Fruit fly (Drosophila melanogaster): ENCODE measurements around the gene CG12011.

Gene CG12011

DNA sequence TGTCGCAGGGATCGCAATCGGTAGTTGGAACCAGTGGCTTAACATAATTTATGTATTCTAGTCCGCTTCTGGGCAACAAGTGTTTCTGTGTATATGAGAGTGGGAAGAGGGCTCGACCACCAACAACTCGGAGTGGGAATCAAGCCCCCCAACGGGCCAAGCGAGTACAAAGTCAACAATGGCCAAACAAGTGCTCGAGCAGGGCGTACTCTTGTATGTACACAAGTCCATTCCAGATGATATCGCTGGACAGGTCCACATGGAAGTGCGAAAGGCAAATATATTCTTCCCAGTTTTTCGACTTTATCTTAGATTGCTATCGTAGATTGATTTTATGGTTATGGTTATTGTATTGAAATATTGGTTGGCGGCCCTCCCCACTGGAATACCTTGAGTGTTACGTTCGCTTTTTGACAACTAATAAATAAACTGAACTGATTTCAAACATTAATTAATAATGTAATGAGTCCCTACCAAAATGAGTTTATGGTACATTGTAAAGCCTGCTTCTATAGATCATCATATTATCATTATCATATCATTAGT is 48.2 kb downstream of the CG12011 start (continued):
- no peak for TF ChIP-seq trem (tag; optimal IDR thresholded peaks at IDR 0.05)
- TF ChIP-seq caup (GFP tag; optimal IDR thresholded peaks at IDR 0.05; ENCODE audit: severe bottlenecking): peak; percentile 27
- no peak for TF ChIP-seq lola (GFP tag; optimal IDR thresholded peaks at IDR 0.05)
- peak; percentile 66 for TF ChIP-seq CG31224 (GFP tag; IDR thresholded peaks at IDR 0.05)
- peak; percentile 22; the same call in 1 of the 2 replicates for TF ChIP-seq CG1024 (GFP tag; IDR thresholded peaks at IDR 0.05)
- peak; percentile 21 for TF ChIP-seq CG6854 (GFP tag; optimal IDR thresholded peaks at IDR 0.05)
- TF ChIP-seq CG4328 (GFP tag; optimal IDR thresholded peaks at IDR 0.05): peak; percentile 31
- TF ChIP-seq dysf (GFP tag; IDR thresholded peaks at IDR 0.05): no peak
- TF ChIP-seq CG10209 (GFP tag; optimal IDR thresholded peaks at IDR 0.05): peak; percentile 29
- TF ChIP-seq gsb-n (tag; optimal IDR thresholded peaks at IDR 0.05): peak; percentile 31
- TF ChIP-seq CG31365 (tag; optimal IDR thresholded peaks at IDR 0.05): peak; percentile 35
- peak; percentile 1 for TF ChIP-seq CG13775 (GFP tag; optimal IDR thresholded peaks at IDR 0.05)
- TF ChIP-seq twi (tag; optimal IDR thresholded peaks at IDR 0.05): peak; percentile 35
- TF ChIP-seq sug (tag; optimal IDR thresholded peaks at IDR 0.05): peak; percentile 98
- peak; percentile 48 for TF ChIP-seq ATbp (GFP tag; optimal IDR thresholded peaks at IDR 0.05)
- no peak for TF ChIP-seq sens (GFP tag)
- peak; percentile 16 for TF ChIP-seq tio (GFP tag; optimal IDR thresholded peaks at IDR 0.05)
- peak; percentile 1 for TF ChIP-seq CG15011 (GFP tag; optimal IDR thresholded peaks at IDR 0.05)
- peak; percentile 11 for TF ChIP-seq Fer1 (GFP tag; optimal IDR thresholded peaks at IDR 0.05)
- no peak for TF ChIP-seq pan (optimal IDR thresholded peaks at IDR 0.05)
- peak in 1 of 2 experiments; percentile 11 for TF ChIP-seq pan (GFP tag; optimal IDR thresholded peaks at IDR 0.05 in 1 of 2, IDR thresholded peaks at IDR 0.05 in 1 of 2)
- no peak for TF ChIP-seq zen2 (GFP tag; IDR thresholded peaks at IDR 0.05; ENCODE audit: partially characterized antibody)
- peak; percentile 15; the same call in 2 of the 3 replicates for TF ChIP-seq otp (GFP tag; IDR thresholded peaks at IDR 0.05)
- TF ChIP-seq Sox102F (GFP tag; optimal IDR thresholded peaks at IDR 0.05): no peak
- TF ChIP-seq CG8281 (tag; optimal IDR thresholded peaks at IDR 0.05): peak; percentile 78
- TF ChIP-seq Kr (GFP tag; optimal IDR thresholded peaks at IDR 0.05): peak; percentile 67
- TF ChIP-seq Xrp1 (GFP tag; IDR thresholded peaks at IDR 0.05): peak; percentile 50
- TF ChIP-seq CG11696 (GFP tag; IDR thresholded peaks at IDR 0.05): 0 out of 2 replicates have a peak, but pooled peaks have one; percentile 42
- TF ChIP-seq CG7928 (GFP tag; optimal IDR thresholded peaks at IDR 0.05): peak; percentile 0
- no peak for TF ChIP-seq CG5953 (GFP tag; IDR thresholded peaks at IDR 0.05)
- TF ChIP-seq nau (GFP tag; optimal IDR thresholded peaks at IDR 0.05): peak; percentile 5
- peak; percentile 27 for TF ChIP-seq CG17568 (GFP tag; optimal IDR thresholded peaks at IDR 0.05)
- no peak for TF ChIP-seq crol (GFP tag; IDR thresholded peaks at IDR 0.05)
- peak; percentile 36 for TF ChIP-seq CG15514 (GFP tag; optimal IDR thresholded peaks at IDR 0.05)
- TF ChIP-seq Bdp1 (GFP tag; optimal IDR thresholded peaks at IDR 0.05): no peak
- TF ChIP-seq CG9727 (GFP tag; optimal IDR thresholded peaks at IDR 0.05): peak; percentile 42
- no peak for TF ChIP-seq CG10959 (GFP tag; IDR thresholded peaks at IDR 0.05)
- peak; percentile 25; the same call in 1 of the 2 replicates for TF ChIP-seq Rfx (GFP tag; IDR thresholded peaks at IDR 0.05)
- TF ChIP-seq chm (GFP tag; IDR thresholded peaks at IDR 0.05): peak; percentile 77; the same call in 1 of the 2 replicates
- TF ChIP-seq CG9876 (GFP tag; optimal IDR thresholded peaks at IDR 0.05): no peak
- TF ChIP-seq CG33557 (GFP tag; optimal IDR thresholded peaks at IDR 0.05): peak; percentile 59
- TF ChIP-seq CG6813 (GFP tag; optimal IDR thresholded peaks at IDR 0.05): peak; percentile 69
- TF ChIP-seq Dek (tag; optimal IDR thresholded peaks at IDR 0.05): no peak
- TF ChIP-seq CG10366 (GFP tag; IDR thresholded peaks at IDR 0.05): 0 out of 2 replicates have a peak, but pooled peaks have one; percentile 3
- peak; percentile 14 for TF ChIP-seq CG18262 (tag; optimal IDR thresholded peaks at IDR 0.05)
- TF ChIP-seq CG12769 (tag; optimal IDR thresholded peaks at IDR 0.05): peak; percentile 52
- peak; percentile 11 for TF ChIP-seq CG3407 (GFP tag; optimal IDR thresholded peaks at IDR 0.05)
- no peak for TF ChIP-seq Hey (tag; optimal IDR thresholded peaks at IDR 0.05)
- TF ChIP-seq GATAe (GFP tag; conservative IDR thresholded peaks at IDR 0.05): no peak
